Fruit fly (Drosophila melanogaster): ENCODE results near the gene CG5958.

The CG5958 gene

DNA sequence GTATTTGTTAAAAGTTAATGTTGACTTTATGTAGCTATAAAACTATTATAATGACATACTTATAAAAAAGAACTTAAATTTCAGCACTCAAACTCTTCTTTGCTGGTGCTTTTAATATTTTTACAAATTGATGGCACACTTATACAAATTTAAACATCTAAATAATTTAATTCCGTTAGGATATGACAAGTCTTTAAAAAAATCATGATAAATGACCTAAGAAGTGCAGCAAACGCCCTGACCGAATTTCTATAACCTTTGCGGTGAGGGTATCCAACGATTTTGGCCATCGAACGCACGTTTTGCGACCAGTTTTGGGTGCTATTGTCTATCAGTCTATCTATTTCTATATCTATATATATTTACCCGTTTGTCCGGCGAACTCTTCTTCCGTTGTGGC, 9.6 kb upstream of the CG5958 start (continued):
- TF ChIP-seq Bteb2 (GFP tag; optimal IDR thresholded peaks at IDR 0.05) (no peak), CG12071 (GFP tag; optimal IDR thresholded peaks at IDR 0.05) (no peak), Atf-2 (GFP tag; optimal IDR thresholded peaks at IDR 0.05) (no peak), CG2120 (GFP tag; optimal IDR thresholded peaks at IDR 0.05) (peak; percentile 69), salm (tag; optimal IDR thresholded peaks at IDR 0.05) (no peak), so (GFP tag; IDR thresholded peaks at IDR 0.05) (no peak), unc-4 (GFP tag; IDR thresholded peaks at IDR 0.05; ENCODE audit: partially characterized antibody) (no peak), CG4617 (GFP tag; optimal IDR thresholded peaks at IDR 0.05; ENCODE audit: borderline replicate concordance) (no peak), sna (GFP tag; IDR thresholded peaks at IDR 0.05; ENCODE audit: partially characterized antibody) (no peak), lola (GFP tag; optimal IDR thresholded peaks at IDR 0.05) (no peak), run (tag; optimal IDR thresholded peaks at IDR 0.05) (no peak), MBD-R2 (GFP tag; IDR thresholded peaks at IDR 0.05) (no peak), chinmo (GFP tag; IDR thresholded peaks at IDR 0.05; ENCODE audit: partially characterized antibody) (no peak), Sox100B (GFP tag; optimal IDR thresholded peaks at IDR 0.05) (peak; percentile 5), Jarid2 (GFP tag; optimal IDR thresholded peaks at IDR 0.05) (no peak), CG2678 (tag; optimal IDR thresholded peaks at IDR 0.05) (no peak), CkIIα-i1 (GFP tag; IDR thresholded peaks at IDR 0.05) (no peak), Doc2 (GFP tag; IDR thresholded peaks at IDR 0.05) (no peak), CG1647 (GFP tag; optimal IDR thresholded peaks at IDR 0.05) (no peak), CG4328 (GFP tag; optimal IDR thresholded peaks at IDR 0.05) (no peak), br (optimal IDR thresholded peaks at IDR 0.05) (no peak), sqz (GFP tag; optimal IDR thresholded peaks at IDR 0.05) (no peak), Dip3 (GFP tag; optimal IDR thresholded peaks at IDR 0.05) (no peak), Mad (GFP tag; optimal IDR thresholded peaks at IDR 0.05) (no peak), CG1792 (GFP tag; optimal IDR thresholded peaks at IDR 0.05) (no peak), chn (GFP tag; optimal IDR thresholded peaks at IDR 0.05) (no peak), HLHmδ (GFP tag; optimal IDR thresholded peaks at IDR 0.05) (no peak), mam (GFP tag; optimal IDR thresholded peaks at IDR 0.05) (peak; percentile 28)

DNA sequence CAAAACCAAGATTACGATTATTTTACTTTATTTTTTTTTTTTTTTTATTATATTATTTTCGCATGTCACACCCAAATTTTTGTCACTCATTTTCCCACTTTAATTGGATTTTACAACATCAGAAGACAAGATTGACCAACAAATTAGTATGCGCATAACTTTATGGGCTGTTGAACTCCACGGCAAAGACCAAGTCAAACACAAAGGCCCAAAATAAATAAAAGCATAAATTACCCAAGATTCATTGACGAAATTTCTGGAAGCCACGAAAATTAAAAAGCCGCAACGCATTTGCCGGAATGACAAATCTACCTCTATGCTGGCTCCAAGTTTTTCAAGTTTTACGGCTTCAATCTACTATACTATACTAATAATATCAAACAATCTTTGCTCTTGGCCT, 8.8 kb upstream of the CG5958 start:
- TF ChIP-seq pho (GFP tag; optimal IDR thresholded peaks at IDR 0.05): no peak
- TF ChIP-seq vvl (GFP tag; IDR thresholded peaks at IDR 0.05): peak; percentile 85
- no peak for TF ChIP-seq pros (GFP tag; optimal IDR thresholded peaks at IDR 0.05)
- TF ChIP-seq abd-A (tag; optimal IDR thresholded peaks at IDR 0.05): peak; percentile 77
- TF ChIP-seq Blimp-1 (GFP tag; optimal IDR thresholded peaks at IDR 0.05): no peak
- peak; percentile 43 for TF ChIP-seq CG13894 (tag; optimal IDR thresholded peaks at IDR 0.05)
- TF ChIP-seq Pdp1 (GFP tag; optimal IDR thresholded peaks at IDR 0.05): no peak
- peak; percentile 74; the same call in 1 of the 4 replicates for TF ChIP-seq chinmo (GFP tag; IDR thresholded peaks at IDR 0.05; ENCODE audit: partially characterized antibody)
- TF ChIP-seq sd (tag; optimal IDR thresholded peaks at IDR 0.05): peak; percentile 70
- TF ChIP-seq oc (tag; optimal IDR thresholded peaks at IDR 0.05): peak; percentile 5

DNA sequence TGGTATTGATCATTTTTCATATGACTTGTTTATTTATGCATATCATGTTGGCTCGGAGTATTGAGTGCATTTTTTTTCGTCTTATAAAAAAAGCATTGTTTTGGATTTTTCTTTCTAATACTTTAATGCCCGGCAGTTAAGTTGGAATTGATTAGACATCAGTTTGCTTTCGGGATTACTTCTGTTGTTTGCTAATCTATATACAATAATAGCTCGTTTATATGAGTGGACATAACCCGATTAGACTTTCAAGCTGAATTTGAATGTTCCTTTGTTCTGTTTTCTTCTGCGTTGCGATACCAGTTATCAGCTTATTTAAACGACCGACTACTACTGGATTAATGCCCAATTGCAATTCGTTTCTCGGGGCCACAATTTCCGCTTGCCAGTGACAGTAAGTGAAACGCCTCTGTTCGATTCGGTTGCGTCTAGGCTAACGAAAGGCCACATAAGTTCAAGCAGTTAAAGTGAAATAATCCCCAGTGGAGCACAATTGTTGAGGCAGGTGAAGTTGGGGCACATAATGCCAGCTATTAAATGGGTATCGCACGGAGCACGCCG, 7.2 kb upstream of the CG5958 start:
- no peak for TF ChIP-seq bowl (GFP tag; IDR thresholded peaks at IDR 0.05)
- TF ChIP-seq hbn (GFP tag; IDR thresholded peaks at IDR 0.05; ENCODE audit: partially characterized antibody): no peak
- peak; percentile 5 for TF ChIP-seq CG3407 (GFP tag; optimal IDR thresholded peaks at IDR 0.05)
- TF ChIP-seq ATbp (GFP tag; optimal IDR thresholded peaks at IDR 0.05): peak; percentile 9
- TF ChIP-seq NC2β (GFP tag; optimal IDR thresholded peaks at IDR 0.05): no peak
- TF ChIP-seq oc (tag; optimal IDR thresholded peaks at IDR 0.05): peak; percentile 24
- TF ChIP-seq sens (GFP tag): peak; percentile 59
- peak; percentile 37 for TF ChIP-seq Med (GFP tag)
